Worm (Caenorhabditis elegans): ENCODE data around the gene attf-4.
A peak's percentile ranks its signal among the peaks of the same experiment; 100 is the strongest.

attf-4 gene

ce11 chrIII:6118320-6118719, 38.0 kb downstream of the attf-4 start, which contains the start of gene kin-18:
Gene kin-18, plus strand, starts transcription at chrIII:6118620.
- TF ChIP-seq med-1 (GFP tag; optimal IDR thresholded peaks at IDR 0.05; ENCODE audit: insufficient read depth) (no peak), ztf-23 (GFP tag; IDR thresholded peaks at IDR 0.05) (no peak), klf-2 (GFP tag; conservative IDR thresholded peaks at IDR 0.05) (no peak), flt-1 (GFP tag; IDR thresholded peaks at IDR 0.05) (no peak), ztf-29 (GFP tag; IDR thresholded peaks at IDR 0.05) (no peak), tab-1 (GFP tag; IDR thresholded peaks at IDR 0.05) (no peak), ref-1 (GFP tag; conservative IDR thresholded peaks at IDR 0.05) (no peak), cog-1 (tag; optimal IDR thresholded peaks at IDR 0.05) (no peak), T22C8.4 (GFP tag; IDR thresholded peaks at IDR 0.05) (no peak)

- TF ChIP-seq ztf-23 (GFP tag; IDR thresholded peaks at IDR 0.05): no peak
- TF ChIP-seq cog-1 (tag; optimal IDR thresholded peaks at IDR 0.05): no peak
- no peak for TF ChIP-seq flt-1 (GFP tag; IDR thresholded peaks at IDR 0.05)
- TF ChIP-seq ztf-29 (GFP tag; IDR thresholded peaks at IDR 0.05): no peak
- no peak for TF ChIP-seq tab-1 (GFP tag; IDR thresholded peaks at IDR 0.05)
- no peak for TF ChIP-seq med-1 (GFP tag; optimal IDR thresholded peaks at IDR 0.05; ENCODE audit: insufficient read depth)
- TF ChIP-seq T22C8.4 (GFP tag; IDR thresholded peaks at IDR 0.05): no peak
- no peak for TF ChIP-seq ref-1 (GFP tag; conservative IDR thresholded peaks at IDR 0.05)
- TF ChIP-seq klf-2 (GFP tag; conservative IDR thresholded peaks at IDR 0.05): no peak
Measured at ce11 chrIII:6120990-6121389, 40.6 kb downstream of the attf-4 start.

- no peak for TF ChIP-seq med-1 (GFP tag; optimal IDR thresholded peaks at IDR 0.05; ENCODE audit: insufficient read depth)
- 0 out of 2 replicates have a peak, but pooled peaks have one; percentile 35 for TF ChIP-seq flt-1 (GFP tag; IDR thresholded peaks at IDR 0.05)
Measured at ce11 chrIII:6123647-6124046, 43.3 kb downstream of the attf-4 start.

- no peak for TF ChIP-seq cog-1 (tag; optimal IDR thresholded peaks at IDR 0.05)
- TF ChIP-seq ztf-23 (GFP tag; IDR thresholded peaks at IDR 0.05): no peak
- TF ChIP-seq tab-1 (GFP tag; IDR thresholded peaks at IDR 0.05): no peak
- no peak for TF ChIP-seq ztf-29 (GFP tag; IDR thresholded peaks at IDR 0.05)
- TF ChIP-seq klf-2 (GFP tag; conservative IDR thresholded peaks at IDR 0.05): no peak
- TF ChIP-seq flt-1 (GFP tag; IDR thresholded peaks at IDR 0.05): no peak
- no peak for TF ChIP-seq med-1 (GFP tag; optimal IDR thresholded peaks at IDR 0.05; ENCODE audit: insufficient read depth)
- TF ChIP-seq T22C8.4 (GFP tag; IDR thresholded peaks at IDR 0.05): no peak
Measured at ce11 chrIII:6132068-6132467, 51.7 kb downstream of the attf-4 start.

- TF ChIP-seq flt-1 (GFP tag; IDR thresholded peaks at IDR 0.05): 0 out of 2 replicates have a peak, but pooled peaks have one; percentile 6
Measured at ce11 chrIII:6133389-6133789, 53.0 kb downstream of the attf-4 start.

- TF ChIP-seq ztf-29 (GFP tag; IDR thresholded peaks at IDR 0.05): no peak
Measured at ce11 chrIII:6134111-6134510, 53.7 kb downstream of the attf-4 start.
